Fruit fly (Drosophila melanogaster): ENCODE results near the gene CG14050.

The CG14050 gene

dm6 chrX:2301613-2302522 is 24.1 kb downstream of the CG14050 start (continued):
- TF ChIP-seq scrt (GFP tag; optimal IDR thresholded peaks at IDR 0.05) (peak; percentile 60), Hey (tag; optimal IDR thresholded peaks at IDR 0.05) (peak; percentile 30), CG10366 (GFP tag; IDR thresholded peaks at IDR 0.05) (peak; percentile 68), ro (GFP tag; IDR thresholded peaks at IDR 0.05) (peak; percentile 49), slbo (GFP tag; IDR thresholded peaks at IDR 0.05) (peak; percentile 71), CG12391 (tag; optimal IDR thresholded peaks at IDR 0.05) (peak; percentile 79), cato (GFP tag; optimal IDR thresholded peaks at IDR 0.05; ENCODE audit: borderline replicate concordance) (peak; percentile 50), CG30403 (GFP tag; optimal IDR thresholded peaks at IDR 0.05) (peak; percentile 83), fu2 (GFP tag; optimal IDR thresholded peaks at IDR 0.05) (peak; percentile 78), CG1024 (GFP tag; IDR thresholded peaks at IDR 0.05) (peak; percentile 67; the same call in 1 of the 2 replicates), CG10147 (GFP tag; optimal IDR thresholded peaks at IDR 0.05) (peak; percentile 58), CG16863 (GFP tag; optimal IDR thresholded peaks at IDR 0.05) (peak; percentile 80), Side (GFP tag; optimal IDR thresholded peaks at IDR 0.05) (peak; percentile 78), ssp (GFP tag; IDR thresholded peaks at IDR 0.05) (peak; percentile 71), tna (GFP tag; IDR thresholded peaks at IDR 0.05; ENCODE audit: partially characterized antibody) (no peak), ara (GFP tag; IDR thresholded peaks at IDR 0.05) (peak; percentile 87), grn (GFP tag; optimal IDR thresholded peaks at IDR 0.05) (no peak), chif (GFP tag; optimal IDR thresholded peaks at IDR 0.05) (peak; percentile 78 to 86), her (GFP tag; optimal IDR thresholded peaks at IDR 0.05) (peak; percentile 80), kni (GFP tag; optimal IDR thresholded peaks at IDR 0.05) (peak; percentile 57), hbn (GFP tag; IDR thresholded peaks at IDR 0.05; ENCODE audit: partially characterized antibody) (no peak), CG6854 (GFP tag; optimal IDR thresholded peaks at IDR 0.05) (peak; percentile 69), CG9797 (GFP tag; optimal IDR thresholded peaks at IDR 0.05) (no peak), corto (GFP tag; optimal IDR thresholded peaks at IDR 0.05) (no peak), fd96Cb (tag; optimal IDR thresholded peaks at IDR 0.05) (peak; percentile 86), CG13775 (GFP tag; optimal IDR thresholded peaks at IDR 0.05) (peak; percentile 79), CG11696 (GFP tag; IDR thresholded peaks at IDR 0.05) (peak; percentile 97), Jarid2 (GFP tag; optimal IDR thresholded peaks at IDR 0.05) (peak; percentile 52), Mad (GFP tag; optimal IDR thresholded peaks at IDR 0.05) (peak; percentile 75), pfk (GFP tag; optimal IDR thresholded peaks at IDR 0.05) (no peak), knrl (GFP tag; IDR thresholded peaks at IDR 0.05; ENCODE audit: partially characterized antibody) (no peak), kay (GFP tag; optimal IDR thresholded peaks at IDR 0.05) (peak; percentile 59), CG17359 (tag; optimal IDR thresholded peaks at IDR 0.05) (peak; percentile 82), Dip2 (GFP tag; IDR thresholded peaks at IDR 0.05) (no peak), usp (GFP tag; optimal IDR thresholded peaks at IDR 0.05) (no peak), caup (GFP tag; optimal IDR thresholded peaks at IDR 0.05; ENCODE audit: severe bottlenecking) (peak; percentile 81), toy (GFP tag; IDR thresholded peaks at IDR 0.05) (no peak), Dek (tag; optimal IDR thresholded peaks at IDR 0.05) (peak; percentile 57), sima (GFP tag; optimal IDR thresholded peaks at IDR 0.05) (no peak), h (optimal IDR thresholded peaks at IDR 0.05) (no peak), repo (GFP tag; optimal IDR thresholded peaks at IDR 0.05) (peak; percentile 85), Fer1 (GFP tag; optimal IDR thresholded peaks at IDR 0.05) (peak; percentile 80), ash1 (GFP tag; optimal IDR thresholded peaks at IDR 0.05) (no peak), CG7271 (tag; optimal IDR thresholded peaks at IDR 0.05) (no peak), CG31388 (GFP tag; optimal IDR thresholded peaks at IDR 0.05) (no peak), CG7963 (GFP tag; IDR thresholded peaks at IDR 0.05; ENCODE audit: partially characterized antibody) (no peak), Nf-YA (GFP tag; IDR thresholded peaks at IDR 0.05) (peak; percentile 58; the same call in 1 of the 2 replicates), Oli (tag; optimal IDR thresholded peaks at IDR 0.05) (peak; percentile 88), CG2889 (GFP tag; IDR thresholded peaks at IDR 0.05) (peak; percentile 51; the same call in 1 of the 3 replicates)
